Worm (Caenorhabditis elegans) whole organism, L4/young adult: ENCODE measurements around the gene cdh-4.
A peak's percentile ranks its signal among the peaks of the same experiment; 100 is the strongest.

Experiments
- W03F9.2 ChIP-seq: fragments of 150-350 bp; optimal IDR thresholded peaks from 2 replicates; lab custom pipeline; 2014; ENCODE audit warnings: missing biosample characterization, missing genetic modification characterization
- dao-5 ChIP-seq: sonication (generic microtip); optimal IDR thresholded peaks from 2 replicates; lab custom pipeline; 2016; ENCODE audit warnings: missing genotype, missing genetic modification characterization, moderate library complexity, missing compliant biosample characterization
- him-1 ChIP-seq: sonication (generic microtip); optimal IDR thresholded peaks from 2 replicates; lab custom pipeline; 2016; ENCODE audit warnings: missing genotype, missing genetic modification reagents, missing genetic modification characterization, missing compliant biosample characterization

cdh-4 gene

DNA sequence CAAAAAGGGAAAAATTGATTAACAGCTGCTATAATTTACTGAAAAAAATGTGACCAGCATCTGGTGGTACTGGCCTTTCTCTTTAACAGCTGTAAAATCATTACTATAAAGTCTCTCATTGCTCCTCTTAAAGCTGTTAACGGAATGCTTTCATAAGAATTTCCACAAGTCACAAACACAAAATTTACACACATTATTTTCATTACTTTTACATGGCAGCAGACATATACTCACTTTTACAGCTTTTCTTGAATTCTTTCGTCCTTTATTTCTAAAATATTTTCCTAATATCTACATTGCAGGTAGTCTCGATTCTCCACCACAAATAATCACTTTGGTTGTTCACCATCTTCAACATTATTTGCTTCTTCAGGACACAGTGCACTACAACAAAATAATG, 33.2 kb downstream of the cdh-4 start, which contains the start of gene imph-1:
imph-1 (plus strand) TSS at position 301 of the 400 bp plus-strand sequence.
- TF ChIP-seq dao-5 (tag; lab: Kevin White, UChicago) = no peak
- no peak for TF ChIP-seq him-1 (tag; lab: Kevin White, UChicago)

DNA sequence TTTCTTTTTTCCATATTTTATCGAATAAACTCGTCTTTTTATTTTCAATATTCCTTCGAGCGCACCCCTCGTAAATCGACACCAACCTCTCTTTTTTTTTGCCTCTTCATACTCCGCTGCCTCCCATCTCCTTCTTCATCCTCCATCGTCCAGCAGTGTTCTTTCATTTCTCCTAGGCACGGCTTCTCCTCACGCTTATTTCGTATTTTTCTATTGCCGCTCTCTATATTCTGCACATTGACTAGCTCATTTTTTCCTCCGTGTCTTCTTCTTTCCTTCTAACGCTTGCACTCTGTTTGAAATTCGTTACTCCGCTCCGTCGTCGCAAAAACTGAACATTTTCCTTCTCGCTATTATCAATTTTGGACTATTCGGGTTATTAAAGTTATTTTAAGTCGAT, 35.2 kb downstream of the cdh-4 start:
- TF ChIP-seq dao-5 (tag; lab: Kevin White, UChicago) (no peak), him-1 (tag; lab: Kevin White, UChicago) (no peak), W03F9.2 (no peak)

DNA sequence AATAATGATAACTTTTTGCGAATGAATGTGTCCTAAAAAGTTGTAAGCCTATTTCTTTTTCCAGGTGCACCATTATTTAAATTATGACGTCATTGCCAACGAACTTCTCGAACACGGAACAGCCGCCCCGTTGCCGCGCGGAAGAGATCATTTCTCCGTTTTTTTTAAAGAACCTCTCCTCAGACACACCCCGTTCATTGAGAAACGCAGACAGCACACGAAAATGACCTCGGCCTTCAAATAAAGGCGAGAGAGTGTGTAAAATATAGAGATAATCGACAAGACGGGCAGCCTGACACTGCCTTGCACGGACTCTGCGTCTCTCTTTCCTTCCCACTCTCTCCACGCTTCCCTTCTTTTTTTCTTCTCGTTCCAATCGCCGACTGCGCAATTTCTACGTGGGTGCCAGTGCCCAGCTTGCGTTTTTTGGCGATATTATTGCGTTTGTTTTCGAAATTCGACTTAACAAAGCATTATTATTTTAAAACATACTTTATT, 40.3 kb downstream of the cdh-4 start:
- peak; percentile 7 for TF ChIP-seq him-1 (tag; lab: Kevin White, UChicago)
- TF ChIP-seq W03F9.2 = peak; percentile 34
- TF ChIP-seq dao-5 (tag; lab: Kevin White, UChicago) = no peak

DNA sequence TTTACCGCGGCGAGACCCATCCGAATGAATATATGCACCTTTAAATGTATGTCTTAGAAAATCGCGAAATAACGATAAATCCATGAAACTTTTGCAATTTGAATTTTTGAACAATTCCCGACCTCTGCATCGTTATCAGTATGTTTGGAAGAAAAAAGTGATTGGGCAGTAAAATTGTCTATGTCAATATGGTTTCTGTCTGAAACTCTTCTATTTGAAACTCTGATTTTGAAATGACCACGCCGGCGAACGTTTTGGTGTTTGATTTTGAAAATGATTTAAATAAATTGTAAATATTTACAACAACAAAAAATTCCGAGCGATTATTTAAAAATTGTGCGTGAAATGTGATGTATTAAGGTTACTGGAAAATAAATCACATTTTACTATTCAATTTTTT, 41.1 kb downstream of the cdh-4 start:
- TF ChIP-seq W03F9.2 (no peak), him-1 (tag; lab: Kevin White, UChicago) (no peak), dao-5 (tag; lab: Kevin White, UChicago) (no peak)

DNA sequence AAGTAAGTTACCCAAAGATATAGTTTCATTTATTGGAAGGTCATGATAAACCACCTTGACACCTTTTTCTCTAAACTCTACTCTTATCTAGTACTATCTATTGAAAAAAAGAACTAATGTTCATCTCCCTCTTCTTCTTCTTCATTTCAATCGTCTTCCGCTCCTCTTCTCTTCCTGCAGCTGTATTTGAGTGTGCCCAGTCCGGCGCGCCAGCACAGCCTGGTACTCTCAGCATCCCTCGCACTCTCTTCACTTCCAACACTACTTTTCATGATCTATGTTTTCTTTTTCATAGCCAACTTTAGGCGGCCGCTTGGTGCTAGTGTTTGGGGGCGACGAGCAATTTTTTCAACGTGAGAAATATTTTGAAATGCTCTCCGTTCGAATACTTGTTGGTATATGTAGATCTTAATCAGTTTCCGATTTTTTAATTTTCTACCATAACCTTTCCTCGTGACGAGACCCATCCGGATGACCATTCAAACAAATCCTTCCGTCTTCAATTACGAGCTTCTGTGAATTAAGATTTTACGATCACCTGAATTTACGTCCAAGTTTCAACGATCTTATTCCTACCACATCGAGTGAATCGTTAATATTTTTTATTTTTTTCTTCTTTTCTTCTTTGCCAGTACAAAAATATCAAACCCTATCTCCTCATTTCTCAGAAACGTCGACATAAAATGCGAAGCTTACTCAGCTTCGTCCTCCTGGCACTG, 42.1 kb downstream of the cdh-4 start, which contains the start of gene pan-1:
pan-1 (plus strand) TSS at position 669 of the 719 bp plus-strand sequence.
- TF ChIP-seq dao-5 (tag; lab: Kevin White, UChicago) (no peak), W03F9.2 (peak; percentile 43), him-1 (tag; lab: Kevin White, UChicago) (no peak)

DNA sequence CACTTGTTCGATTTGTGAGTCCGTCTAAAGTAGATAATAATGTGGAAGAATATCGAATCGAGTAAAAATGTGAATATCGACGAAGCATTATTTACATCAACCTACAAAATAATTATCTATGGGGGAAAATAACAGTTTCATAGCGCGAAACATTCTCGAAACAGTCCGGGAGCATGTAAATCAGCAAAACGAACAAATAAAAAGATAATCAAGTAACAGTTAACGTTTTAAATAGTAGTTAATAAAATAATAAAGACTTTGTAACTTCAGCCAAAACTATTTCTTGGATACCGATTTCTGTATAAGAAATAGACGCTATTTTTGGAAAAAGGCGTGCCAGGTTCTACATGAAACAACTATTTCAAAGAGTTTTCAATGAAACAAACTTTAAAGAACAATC, 47.9 kb downstream of the cdh-4 start, which contains the start of gene mlcd-1:
mlcd-1 (minus strand) TSS at position 101 of the 400 bp plus-strand sequence.
- no peak for TF ChIP-seq him-1 (tag; lab: Kevin White, UChicago)
- no peak for TF ChIP-seq W03F9.2
- no peak for TF ChIP-seq dao-5 (tag; lab: Kevin White, UChicago)

DNA sequence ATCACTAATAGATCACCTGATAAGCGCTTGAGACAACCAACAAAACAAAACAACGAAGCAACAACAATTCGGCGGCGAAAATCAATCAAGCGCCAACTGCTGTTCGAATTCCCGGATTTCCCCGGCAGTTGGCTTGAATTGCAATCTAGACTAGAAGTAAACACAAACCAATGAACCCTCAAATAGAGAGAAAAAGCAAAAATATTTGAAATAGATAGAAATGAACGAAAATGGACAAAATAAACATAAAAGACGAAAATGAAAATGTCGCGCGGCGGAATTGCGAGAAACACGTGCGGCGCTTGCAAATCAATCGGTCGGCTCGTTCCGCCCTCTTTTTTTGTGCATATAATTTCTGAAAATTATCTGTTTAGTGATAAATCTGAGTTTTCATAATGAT, 48.3 kb downstream of the cdh-4 start, which contains the start of gene idhg-1:
idhg-1 (plus strand) TSS at position 343 of the 400 bp plus-strand sequence.
- TF ChIP-seq W03F9.2 (peak; percentile 80), him-1 (tag; lab: Kevin White, UChicago) (peak; percentile 66), dao-5 (tag; lab: Kevin White, UChicago) (peak; percentile 54)

DNA sequence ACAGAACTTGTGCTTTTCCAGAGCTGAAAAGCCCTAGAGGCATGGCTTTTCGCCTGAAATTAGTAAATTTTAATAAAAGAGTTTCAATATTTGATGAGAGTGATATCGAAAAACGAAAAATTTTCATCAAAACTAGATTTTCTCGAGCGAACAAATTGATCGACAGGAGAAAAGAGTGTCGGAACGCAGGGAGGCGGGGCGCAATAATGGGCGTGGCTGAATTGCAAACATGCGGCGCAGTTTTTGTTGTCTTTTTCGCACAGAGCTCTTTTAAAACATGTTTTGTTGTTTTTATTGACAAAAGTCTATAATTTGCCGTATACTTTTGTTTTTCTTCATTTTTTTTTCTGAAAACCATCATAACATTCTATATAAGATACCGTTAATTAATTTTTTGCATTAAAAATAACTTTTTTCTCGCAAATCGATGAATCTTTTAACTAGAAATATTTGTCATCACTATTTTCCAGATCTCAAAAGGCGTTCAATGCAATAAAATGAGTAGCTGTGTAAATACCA, 58.3 kb downstream of the cdh-4 start, which contains the start of the genes sel-5 and wdr-48:
sel-5 (minus strand) TSS at position 53 of the 519 bp plus-strand sequence.
wdr-48 (plus strand) TSS at position 469 of the 519 bp plus-strand sequence.
- TF ChIP-seq W03F9.2 = peak; percentile 48
- TF ChIP-seq him-1 (tag; lab: Kevin White, UChicago) = no peak

DNA sequence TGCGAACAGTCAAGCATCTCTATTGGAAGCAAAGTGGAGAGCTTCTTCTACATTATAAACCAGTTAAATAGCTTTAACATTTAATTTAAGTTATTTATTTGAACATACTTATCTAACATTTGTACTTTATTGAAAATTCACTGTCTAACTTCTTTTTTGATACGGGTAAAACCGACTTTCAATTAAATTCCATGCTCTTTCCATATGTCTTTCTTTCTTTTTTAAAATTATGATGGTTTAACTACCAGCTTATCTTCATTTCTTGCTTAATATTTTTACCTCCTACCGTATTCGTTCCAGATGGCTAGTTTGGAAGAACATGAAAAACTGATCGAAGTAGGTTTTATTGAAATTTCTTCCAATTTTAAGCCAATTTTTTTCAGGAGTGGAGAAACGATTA, 61.3 kb downstream of the cdh-4 start, which contains the start of gene F35G12.12:
F35G12.12 (plus strand) TSS at position 301 of the 400 bp plus-strand sequence.
- TF ChIP-seq W03F9.2 (no peak), him-1 (tag; lab: Kevin White, UChicago) (no peak), dao-5 (tag; lab: Kevin White, UChicago) (no peak)

DNA sequence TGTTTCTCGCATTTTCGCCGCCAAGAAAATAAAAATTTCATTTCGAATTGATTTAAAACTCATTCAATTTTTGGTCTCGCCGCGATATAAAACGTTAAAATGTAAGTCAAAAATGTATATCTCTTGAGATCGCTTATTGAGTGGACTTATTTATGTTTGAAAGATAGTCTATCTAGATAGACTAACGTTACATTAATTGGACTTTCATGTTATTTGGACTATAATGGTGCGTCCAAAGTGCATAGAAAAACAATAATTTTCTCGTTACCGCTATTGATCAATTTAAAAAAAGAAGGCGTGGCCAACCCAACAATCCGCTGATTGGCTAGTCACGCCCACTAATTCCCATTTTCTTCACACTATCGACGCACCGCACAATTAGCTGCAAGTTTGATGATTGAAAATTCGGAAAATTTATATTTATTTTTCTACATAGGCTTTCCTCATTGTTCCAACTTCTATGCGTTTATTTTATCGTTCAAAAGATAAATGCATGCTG, 64.0 kb downstream of the cdh-4 start, which contains the start of gene F35G12.5:
F35G12.5 (plus strand) TSS at position 51 of the 499 bp plus-strand sequence.
- TF ChIP-seq W03F9.2 = no peak
- no peak for TF ChIP-seq dao-5 (tag; lab: Kevin White, UChicago)
- no peak for TF ChIP-seq him-1 (tag; lab: Kevin White, UChicago)
